Worm (Caenorhabditis elegans) whole organism, young adult: ENCODE measurements around the gene tftc-3.

Experiments
- C17E4.6 ChIP-seq: fragments of 200-800 bp; sonication (Bioruptor generic); IDR thresholded peaks from 2 replicates; pipeline ENCODE4 v1.3.6; 2022; ENCODE audit warnings: missing genetic modification reagents, missing genetic modification characterization, missing compliant biosample characterization
- ama-1 ChIP-seq, 3 experiments: fragments of 150-350 bp in 1 of 3; sonication (generic microtip) in 2 of 3; optimal IDR thresholded peaks; 2 replicates each; lab custom pipeline; 2014 to 2018; ENCODE audit warnings: missing biosample characterization in 2 of 3, missing genetic modification characterization in 2 of 3, missing genetic modification reagents in 2 of 3
- aptf-2 ChIP-seq: fragments of 200-800 bp; sonication (Bioruptor generic); conservative IDR thresholded peaks from 2 replicates; pipeline ENCODE4 v1.3.6; 2022; ENCODE audit warnings: missing genetic modification reagents, missing genetic modification characterization, missing compliant biosample characterization
- ceh-58 ChIP-seq: fragments of 200-800 bp; sonication (Bioruptor generic); IDR thresholded peaks from 2 replicates; pipeline ENCODE4 v1.3.6; 2022; ENCODE audit warnings: missing genetic modification characterization, missing compliant biosample characterization
- fkh-3 ChIP-seq: sonication (generic microtip); optimal IDR thresholded peaks from 2 replicates; lab custom pipeline; 2016; ENCODE audit warnings: mild to moderate bottlenecking, missing genetic modification characterization, missing compliant biosample characterization
- nfya-1 ChIP-seq: sonication (generic microtip); optimal IDR thresholded peaks from 2 replicates; lab custom pipeline; 2017; ENCODE audit warnings: antibody characterized with exemption, missing compliant biosample characterization, missing genetic modification characterization, borderline replicate concordance; ENCODE audit not compliant: insufficient read depth

DNA sequence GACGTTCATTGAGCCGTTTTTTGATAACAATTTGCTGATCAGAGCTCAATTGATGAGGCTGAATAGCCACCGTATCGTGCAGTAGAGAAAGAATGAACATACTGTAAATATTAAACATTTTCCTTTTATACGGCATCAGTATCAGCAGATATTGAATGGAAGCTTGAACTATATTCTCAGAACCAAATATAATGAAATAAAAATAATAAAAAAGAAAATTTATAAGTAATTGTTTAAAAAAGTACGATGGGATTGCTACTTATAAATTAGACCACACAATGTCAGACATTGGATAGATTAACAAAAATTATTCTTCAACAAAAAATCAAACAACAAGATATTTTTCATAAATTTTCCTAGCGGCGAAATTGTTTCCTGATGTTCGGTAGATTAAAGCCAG lies 3.6 kb downstream of the tftc-3 start, which contains the start of gene rpc-25:
- TF ChIP-seq aptf-2 (GFP tag; lab: Robert Waterston, UW) (no peak), nfya-1 (no peak), ceh-58 (GFP tag; lab: Robert Waterston, UW) (no peak), C17E4.6 (GFP tag; lab: Robert Waterston, UW) (no peak), fkh-3 (tag; lab: Kevin White, UChicago) (no peak), ama-1 (optimal IDR thresholded peaks at IDR 0.05; lab: Kevin White, UChicago) (no peak), ama-1 (GFP tag; optimal IDR thresholded peaks at IDR 0.05; lab: Kevin White, UChicago) (no peak)
